Worm (Caenorhabditis elegans) whole organism, L1 larva: ENCODE data around the gene Y105C5A.15.
A peak's percentile ranks its signal among the peaks of the same experiment; 100 is the strongest.

Experiments used
- C04F5.9 ChIP-seq: sonication (generic microtip); optimal IDR thresholded peaks from 2 replicates; lab custom pipeline; 2016; ENCODE audit warnings: missing genetic modification characterization, missing compliant biosample characterization
- C16A3.4 ChIP-seq: fragments of 150-350 bp; optimal IDR thresholded peaks from 2 replicates; lab custom pipeline; 2014; ENCODE audit warnings: missing biosample characterization, missing genetic modification characterization
- F16B12.6 ChIP-seq: fragments of 150-350 bp; optimal IDR thresholded peaks from 2 replicates; lab custom pipeline; 2014; ENCODE audit warnings: missing biosample characterization, missing genetic modification characterization
- Y116A8C.19 ChIP-seq: sonication (generic microtip); optimal IDR thresholded peaks from 2 replicates; lab custom pipeline; 2016; ENCODE audit warnings: missing compliant biosample characterization, missing genetic modification characterization, borderline replicate concordance
- alr-1 ChIP-seq: fragments of 200-800 bp; sonication (Bioruptor generic); optimal IDR thresholded peaks from 2 replicates; lab custom pipeline; 2018; ENCODE audit warnings: borderline replicate concordance, mild to moderate bottlenecking, missing genetic modification characterization, missing compliant biosample characterization
- blmp-1 ChIP-seq: fragments of 150-350 bp; optimal IDR thresholded peaks from 2 replicates; lab custom pipeline; 2014; ENCODE audit warnings: missing biosample characterization, missing genetic modification characterization
- ceh-8 ChIP-seq: fragments of 200-800 bp; sonication (Bioruptor generic); optimal IDR thresholded peaks from 2 replicates; lab custom pipeline; 2018; ENCODE audit warnings: mild to moderate bottlenecking, missing genetic modification characterization, moderate library complexity, missing compliant biosample characterization
- ceh-82 ChIP-seq, 3 experiments: fragments of 150-350 bp in 1 of 3; sonication (generic microtip) in 2 of 3; optimal IDR thresholded peaks; 2 replicates each; lab custom pipeline; 2014 to 2017; ENCODE audit warnings: missing biosample characterization in 3 of 3, missing genetic modification characterization in 3 of 3
- ceh-88 ChIP-seq: fragments of 200-800 bp; sonication (Bioruptor generic); IDR thresholded peaks from 2 replicates; pipeline ENCODE4 v1.3.6; 2022; ENCODE audit warnings: missing genetic modification characterization, missing compliant biosample characterization
- ceh-90 ChIP-seq: sonication (generic microtip); optimal IDR thresholded peaks from 2 replicates; lab custom pipeline; 2016; ENCODE audit warnings: missing genetic modification characterization, missing compliant biosample characterization
- ces-1 ChIP-seq: fragments of 150-350 bp; optimal IDR thresholded peaks from 2 replicates; lab custom pipeline; 2014; ENCODE audit warnings: missing biosample characterization, missing genetic modification reagents, missing genetic modification characterization
- dpl-1 ChIP-seq, 3 experiments: fragments of 150-350 bp in 2 of 3; sonication (generic microtip) in 1 of 3; optimal IDR thresholded peaks; 2 replicates each; lab custom pipeline; 2014 to 2017; ENCODE audit warnings: missing biosample characterization in 3 of 3, missing genetic modification characterization in 3 of 3, missing genetic modification reagents in 3 of 3
- dsc-1 ChIP-seq: sonication (generic microtip); optimal IDR thresholded peaks from 2 replicates; lab custom pipeline; 2016; ENCODE audit warnings: mild to moderate bottlenecking, missing genetic modification characterization, missing compliant biosample characterization
- efl-1 ChIP-seq, 4 experiments: fragments of 150-350 bp; optimal IDR thresholded peaks in 3 of 4; peaks in 1 of 4; 1 replicate in 1 of 4; 2 replicates in 3 of 4; lab custom pipeline; 2014; ENCODE audit warnings: missing biosample characterization in 2 of 4, missing genetic modification characterization in 2 of 4, missing genetic modification reagents in 2 of 4
- efl-3 ChIP-seq: fragments of 200-800 bp; sonication (Bioruptor generic); optimal IDR thresholded peaks from 2 replicates; lab custom pipeline; 2018; ENCODE audit warnings: mild to moderate bottlenecking, missing genetic modification characterization, missing compliant biosample characterization
- egl-13 ChIP-seq: sonication (generic microtip); optimal IDR thresholded peaks from 2 replicates; lab custom pipeline; 2016; ENCODE audit warnings: missing genotype, missing genetic modification reagents, missing genetic modification characterization, missing compliant biosample characterization
- egl-27 ChIP-seq, 2 experiments: fragments of 150-350 bp in 1 of 2; sonication (generic microtip); optimal IDR thresholded peaks; 3 replicates each; lab custom pipeline; 2017 to 2018; ENCODE audit warnings: missing biosample characterization in 2 of 2, missing genetic modification characterization in 2 of 2, missing genetic modification reagents in 2 of 2
- fkh-10 ChIP-seq: sonication (generic microtip); optimal IDR thresholded peaks from 2 replicates; lab custom pipeline; 2017; ENCODE audit warnings: missing biosample characterization, missing genetic modification reagents, missing genetic modification characterization
- fkh-8 ChIP-seq: sonication (generic microtip); optimal IDR thresholded peaks from 2 replicates; lab custom pipeline; 2016; ENCODE audit warnings: mild to moderate bottlenecking, missing genetic modification characterization, missing compliant biosample characterization
- fos-1 ChIP-seq: fragments of 150-350 bp; optimal IDR thresholded peaks from 2 replicates; lab custom pipeline; 2014; ENCODE audit warnings: missing biosample characterization, missing genetic modification characterization
- grh-1 ChIP-seq: fragments of 200-800 bp; sonication (Bioruptor generic); IDR thresholded peaks from 2 replicates; pipeline ENCODE4 v1.3.6; 2022; ENCODE audit warnings: missing genetic modification reagents, missing genetic modification characterization, missing compliant biosample characterization
- hlh-4 ChIP-seq: sonication (generic microtip); optimal IDR thresholded peaks from 2 replicates; lab custom pipeline; 2016; ENCODE audit warnings: mild to moderate bottlenecking, missing genetic modification characterization, missing compliant biosample characterization
- irx-1 ChIP-seq: sonication (generic microtip); optimal IDR thresholded peaks from 2 replicates; lab custom pipeline; 2016; ENCODE audit warnings: missing genetic modification characterization, missing compliant biosample characterization
- isw-1 ChIP-seq: fragments of 200-800 bp; sonication (Bioruptor generic); IDR thresholded peaks from 2 replicates; pipeline ENCODE4 v1.3.6; 2022; ENCODE audit warnings: missing genetic modification characterization, missing compliant biosample characterization
- jun-1 ChIP-seq: fragments of 150-350 bp; optimal IDR thresholded peaks from 2 replicates; lab custom pipeline; 2014; ENCODE audit warnings: missing biosample characterization, missing genetic modification reagents, missing genetic modification characterization
- lin-13 ChIP-seq: fragments of 150-350 bp; optimal IDR thresholded peaks from 2 replicates; lab custom pipeline; 2014; ENCODE audit warnings: missing biosample characterization, missing genetic modification reagents, missing genetic modification characterization
- lin-14 ChIP-seq: fragments of 200-800 bp; sonication (Bioruptor generic); optimal IDR thresholded peaks from 2 replicates; lab custom pipeline; 2018; ENCODE audit warnings: mild to moderate bottlenecking, missing genetic modification characterization, moderate library complexity, missing compliant biosample characterization
- lin-15B ChIP-seq: fragments of 150-350 bp; sonication (generic microtip); optimal IDR thresholded peaks from 3 replicates; lab custom pipeline; 2014; ENCODE audit warnings: missing biosample characterization, missing genetic modification characterization
- lin-35 ChIP-seq, 2 experiments: fragments of 150-350 bp; optimal IDR thresholded peaks; 2 replicates each; lab custom pipeline; 2014; ENCODE audit warnings: missing biosample characterization in 2 of 2, missing genetic modification characterization in 2 of 2, missing genetic modification reagents in 2 of 2
- lin-39 ChIP-seq: fragments of 150-350 bp; optimal IDR thresholded peaks from 2 replicates; lab custom pipeline; 2014; ENCODE audit warnings: missing biosample characterization, missing genetic modification reagents, missing genetic modification characterization
- lsy-2 ChIP-seq, 2 experiments: fragments of 150-350 bp; optimal IDR thresholded peaks; 2 replicates each; lab custom pipeline; 2014; ENCODE audit warnings: missing biosample characterization in 2 of 2, missing genetic modification characterization in 2 of 2
- mef-2 ChIP-seq: fragments of 150-350 bp; optimal IDR thresholded peaks from 2 replicates; lab custom pipeline; 2014; ENCODE audit warnings: missing biosample characterization, missing genetic modification characterization
- mep-1 ChIP-seq: fragments of 150-350 bp; optimal IDR thresholded peaks from 2 replicates; lab custom pipeline; 2014; ENCODE audit warnings: missing biosample characterization, missing genetic modification characterization
- nhr-19 ChIP-seq: fragments of 200-800 bp; sonication (Bioruptor generic); conservative IDR thresholded peaks from 2 replicates; pipeline ENCODE4 v1.3.6; 2022; ENCODE audit warnings: missing genetic modification characterization, missing compliant biosample characterization
- nhr-71 ChIP-seq: sonication (generic microtip); optimal IDR thresholded peaks from 2 replicates; lab custom pipeline; 2016; ENCODE audit warnings: mild to moderate bottlenecking, missing genetic modification characterization, moderate library complexity, missing compliant biosample characterization
- nhr-84 ChIP-seq: sonication (generic microtip); optimal IDR thresholded peaks from 2 replicates; lab custom pipeline; 2017; ENCODE audit warnings: missing biosample characterization, missing genetic modification characterization
- nhr-85 ChIP-seq: sonication (generic microtip); peaks from one replicate; lab custom pipeline; 2016; ENCODE audit warnings: missing genetic modification characterization, inconsistent platforms, missing compliant biosample characterization
- pax-3 ChIP-seq: fragments of 200-800 bp; sonication (Bioruptor generic); optimal IDR thresholded peaks from 2 replicates; lab custom pipeline; 2018; ENCODE audit warnings: mild to moderate bottlenecking, missing genetic modification characterization, moderate library complexity, missing compliant biosample characterization
- snu-23 ChIP-seq: sonication (generic microtip); optimal IDR thresholded peaks from 2 replicates; lab custom pipeline; 2016; ENCODE audit warnings: missing genetic modification characterization, missing compliant biosample characterization
- sox-4 ChIP-seq: sonication (generic microtip); optimal IDR thresholded peaks from 2 replicates; lab custom pipeline; 2016; ENCODE audit warnings: missing genetic modification characterization, missing compliant biosample characterization
- swsn-7 ChIP-seq: sonication (generic microtip); optimal IDR thresholded peaks from 2 replicates; lab custom pipeline; 2016; ENCODE audit warnings: missing genetic modification characterization, missing compliant biosample characterization
- tbx-2 ChIP-seq: sonication (generic microtip); optimal IDR thresholded peaks from 2 replicates; lab custom pipeline; 2016; ENCODE audit warnings: missing genetic modification characterization, missing compliant biosample characterization
- unc-130 ChIP-seq: fragments of 150-350 bp; optimal IDR thresholded peaks from 2 replicates; lab custom pipeline; 2017; ENCODE audit warnings: missing biosample characterization, missing genetic modification characterization, inconsistent platforms
- unc-30 ChIP-seq: sonication (generic microtip); optimal IDR thresholded peaks from 2 replicates; lab custom pipeline; 2017; ENCODE audit warnings: missing biosample characterization, missing genetic modification characterization
- unc-86 ChIP-seq: sonication (generic microtip); optimal IDR thresholded peaks from 2 replicates; lab custom pipeline; 2016; ENCODE audit warnings: missing genetic modification characterization, missing compliant biosample characterization
- unc-98 ChIP-seq: fragments of 200-800 bp; sonication (Bioruptor generic); IDR thresholded peaks from 2 replicates; pipeline ENCODE4 v1.3.6; 2022; ENCODE audit warnings: missing genetic modification characterization, missing compliant biosample characterization
- xbp-1 ChIP-seq: sonication (generic microtip); optimal IDR thresholded peaks from 2 replicates; lab custom pipeline; 2016; ENCODE audit warnings: missing genetic modification characterization, missing compliant biosample characterization
- zip-4 ChIP-seq: fragments of 200-800 bp; sonication (Bioruptor generic); optimal IDR thresholded peaks from 2 replicates; lab custom pipeline; 2018; ENCODE audit warnings: mild to moderate bottlenecking, missing genetic modification characterization, moderate library complexity, missing compliant biosample characterization
- ztf-11 ChIP-seq, 2 experiments: sonication (generic microtip); optimal IDR thresholded peaks; 2 replicates each; lab custom pipeline; 2016 to 2017; ENCODE audit warnings: missing genetic modification characterization in 2 of 2, missing biosample characterization in 1 of 2, missing compliant biosample characterization in 1 of 2

Gene Y105C5A.15

DNA sequence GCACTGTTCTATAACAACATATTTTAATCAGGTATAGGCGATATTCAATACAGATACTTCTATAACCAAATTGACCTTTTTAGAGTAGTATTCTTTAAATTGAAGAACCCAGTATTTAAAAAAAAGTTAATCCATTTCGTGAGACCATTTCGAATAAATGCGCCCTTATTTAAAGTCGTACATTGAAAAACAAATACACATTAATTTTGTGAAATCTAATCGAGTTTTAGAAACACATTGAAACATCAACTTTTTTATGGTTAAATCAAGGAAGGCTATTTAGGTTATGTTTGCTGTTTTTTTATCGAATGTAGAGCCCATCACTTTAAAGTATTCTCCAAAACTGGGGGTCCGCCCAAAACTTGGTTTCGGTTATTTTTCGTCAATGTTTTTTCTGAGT, 6.3 kb downstream of the Y105C5A.15 start:
- no peak for TF ChIP-seq blmp-1 (tag; lab: Kevin White, UChicago)
- TF ChIP-seq lin-35 (GFP tag; optimal IDR thresholded peaks at IDR 0.05; lab: Kevin White, UChicago), result no peak
- no peak for TF ChIP-seq pax-3 (tag; lab: Kevin White, UChicago)
- TF ChIP-seq unc-30 (tag; lab: Kevin White, UChicago), result no peak
- TF ChIP-seq nhr-19 (GFP tag; lab: Robert Waterston, UW), result no peak
- TF ChIP-seq nhr-84 (tag; lab: Kevin White, UChicago), result no peak
- no peak for TF ChIP-seq nhr-85 (tag; lab: Kevin White, UChicago)
- no peak for TF ChIP-seq ces-1 (GFP tag; lab: Kevin White, UChicago)
- no peak for TF ChIP-seq xbp-1 (tag; lab: Kevin White, UChicago)
- TF ChIP-seq mef-2 (tag; lab: Kevin White, UChicago), result no peak
- TF ChIP-seq ceh-90, result no peak
- no peak for TF ChIP-seq hlh-4 (tag; lab: Kevin White, UChicago)
- no peak for TF ChIP-seq alr-1

DNA sequence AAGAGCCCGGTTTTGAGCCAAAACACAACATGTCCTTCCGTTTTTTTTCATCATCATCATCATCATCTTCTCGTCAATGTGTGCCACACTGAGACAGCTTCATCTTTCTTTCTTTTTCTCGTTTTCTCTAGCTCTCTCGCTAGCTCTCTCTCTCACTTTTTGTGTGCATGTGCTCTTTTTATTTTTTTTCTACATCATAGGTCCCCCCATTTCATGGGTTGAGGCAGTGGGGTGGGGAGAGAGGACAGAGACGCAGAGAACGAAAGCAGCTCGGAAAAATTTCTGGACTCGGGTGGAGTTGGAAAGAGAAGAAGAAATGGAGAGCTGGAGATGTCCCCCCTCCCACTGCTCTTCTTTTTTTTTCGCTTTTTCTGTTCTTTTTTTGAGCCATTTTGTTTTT, 7.8 kb downstream of the Y105C5A.15 start:
- TF ChIP-seq ztf-11 (tag; optimal IDR thresholded peaks at IDR 0.05; lab: Kevin White, UChicago) (no peak), lin-14 (GFP tag; lab: Kevin White, UChicago) (peak; percentile 97), ceh-8 (GFP tag; lab: Kevin White, UChicago) (no peak), efl-1 (optimal IDR thresholded peaks at IDR 0.05; lab: Kevin White, UChicago) (peak; percentile 67), efl-1 (GFP tag; optimal IDR thresholded peaks at IDR 0.05 in 1 of 2; lab: Kevin White, UChicago) (peak; percentile 16 to 90), unc-98 (GFP tag; lab: Robert Waterston, UW) (no peak), lin-13 (peak; percentile 49), lin-39 (peak; percentile 32), ceh-82 (tag; optimal IDR thresholded peaks at IDR 0.05; lab: Kevin White, UChicago) (peak; percentile 40 to 85 (median 72)), zip-4 (GFP tag; lab: Kevin White, UChicago) (peak; percentile 5), Y116A8C.19 (tag; lab: Kevin White, UChicago) (no peak), mep-1 (tag; lab: Kevin White, UChicago) (peak; percentile 75), fkh-10 (GFP tag; lab: Kevin White, UChicago) (peak; percentile 79), unc-86 (peak; percentile 82), dpl-1 (GFP tag; optimal IDR thresholded peaks at IDR 0.05; lab: Kevin White, UChicago) (peak; percentile 25 to 56 (median 36)), grh-1 (GFP tag; lab: Robert Waterston, UW) (no peak), fkh-8 (peak; percentile 86), nhr-19 (GFP tag; lab: Robert Waterston, UW) (peak; percentile 52), hlh-4 (tag; lab: Kevin White, UChicago) (no peak), snu-23 (GFP tag; lab: Kevin White, UChicago) (peak; percentile 76), xbp-1 (tag; lab: Kevin White, UChicago) (peak; percentile 58), nhr-85 (tag; lab: Kevin White, UChicago) (no peak), nhr-84 (tag; lab: Kevin White, UChicago) (no peak), unc-130 (tag; lab: Kevin White, UChicago) (no peak), tbx-2 (tag; lab: Kevin White, UChicago) (peak; percentile 80), fos-1 (tag; lab: Kevin White, UChicago) (peak; percentile 62), C16A3.4 (peak; percentile 28), sox-4 (tag; lab: Kevin White, UChicago) (no peak), dsc-1 (tag; lab: Kevin White, UChicago) (peak; percentile 56), jun-1 (tag; lab: Kevin White, UChicago) (peak; percentile 3), F16B12.6 (tag; lab: Kevin White, UChicago) (peak; percentile 35), C04F5.9 (tag; lab: Kevin White, UChicago) (no peak), lin-35 (GFP tag; optimal IDR thresholded peaks at IDR 0.05; lab: Kevin White, UChicago) (peak in 1 of 2 experiments; percentile 52), lsy-2 (tag; optimal IDR thresholded peaks at IDR 0.05; lab: Kevin White, UChicago) (peak; percentile 57 to 83), lin-15B (tag; lab: Kevin White, UChicago) (peak; percentile 8), nhr-71 (peak; percentile 90), ceh-88 (GFP tag; lab: Robert Waterston, UW) (no peak), mef-2 (tag; lab: Kevin White, UChicago) (peak; percentile 55), efl-3 (no peak), swsn-7 (tag; lab: Kevin White, UChicago) (peak; percentile 71), egl-27 (tag; optimal IDR thresholded peaks at IDR 0.05; lab: Kevin White, UChicago) (peak in 1 of 2 experiments; percentile 11), ceh-90 (no peak), egl-13 (tag; lab: Kevin White, UChicago) (peak; percentile 70), isw-1 (peak; percentile 60; the same call in 1 of the 2 replicates), irx-1 (tag; lab: Kevin White, UChicago) (peak; percentile 35)
